Fruit fly (Drosophila melanogaster) Kc167 (cell line): ENCODE results near the gene srw.

Experiments
- h ChIP-seq: fragments of >200 bp; optimal IDR thresholded peaks from 3 replicates; lab custom pipeline; 2018; ENCODE audit warnings: missing external identifiers
- psq ChIP-seq: fragments of >200 bp; optimal IDR thresholded peaks from 2 replicates; lab custom pipeline; 2017; ENCODE audit warnings: missing external identifiers

dm6 chr3L:4263502-4263901 is 19.8 kb downstream of the srw start, which contains the start of gene CG1273:
- TF ChIP-seq psq (lab: Kevin White, UChicago) = no peak
- TF ChIP-seq h (lab: Kevin White, UChicago) = no peak
